Fruit fly (Drosophila melanogaster): ENCODE measurements around the gene Nup37.

DNA sequence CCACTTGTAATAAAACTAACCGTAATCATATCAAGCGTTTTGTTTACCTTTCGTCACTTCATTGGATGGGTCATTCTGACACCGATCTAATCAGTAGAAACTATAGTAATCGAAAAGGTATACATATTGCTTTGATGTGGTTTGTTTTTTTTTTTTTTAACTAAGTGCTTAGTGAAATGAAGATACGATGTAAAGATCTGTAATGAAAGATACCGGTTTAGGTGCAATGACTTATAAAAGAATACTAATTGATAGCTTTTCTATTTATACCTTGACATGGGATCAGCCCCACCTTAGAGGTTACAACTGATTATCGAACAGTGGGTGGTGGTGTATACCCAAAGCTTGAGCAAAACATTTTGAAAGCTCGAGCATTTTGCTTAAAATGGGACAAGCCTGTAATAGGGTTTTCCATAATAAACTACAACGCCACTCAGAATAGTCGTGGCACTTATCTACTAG lies 35.8 kb downstream of the Nup37 start, which contains the start of gene CG31300:
- TF ChIP-seq psq (optimal IDR thresholded peaks at IDR 0.05) (no peak), Sin3A (optimal IDR thresholded peaks at IDR 0.05) (no peak), h (optimal IDR thresholded peaks at IDR 0.05) (no peak)
